Fruit fly (Drosophila melanogaster): Measurements from ENCODE around the gene kuz.

DNA sequence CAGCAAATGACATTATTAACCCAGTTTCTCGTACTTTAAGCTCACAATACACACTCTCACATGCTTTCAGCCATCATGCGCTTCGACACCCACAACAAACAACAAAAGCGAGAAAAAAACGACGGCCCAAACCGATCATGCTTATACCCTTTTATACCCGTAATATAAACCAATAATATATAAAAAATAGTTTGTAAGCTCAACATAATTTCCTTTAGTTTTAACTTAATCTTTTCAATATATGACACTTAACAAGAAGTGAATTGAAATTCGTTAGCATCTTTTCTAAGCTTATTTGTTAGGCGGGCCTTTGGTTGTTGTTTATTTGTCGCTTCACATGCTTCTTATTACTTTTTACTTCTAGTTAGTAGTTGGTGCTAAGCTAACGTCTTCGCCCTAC lies 36.7 kb downstream of the kuz start:
- TF ChIP-seq usp (GFP tag; optimal IDR thresholded peaks at IDR 0.05): no peak
- no peak for TF ChIP-seq Dll (optimal IDR thresholded peaks at IDR 0.05)
- TF ChIP-seq EcR (GFP tag; optimal IDR thresholded peaks at IDR 0.05): no peak
- no peak for TF ChIP-seq CG8478 (optimal IDR thresholded peaks at IDR 0.05)
- no peak for TF ChIP-seq pan (optimal IDR thresholded peaks at IDR 0.05)
